Worm (Caenorhabditis elegans): ENCODE results near the gene rpoa-49.

DNA sequence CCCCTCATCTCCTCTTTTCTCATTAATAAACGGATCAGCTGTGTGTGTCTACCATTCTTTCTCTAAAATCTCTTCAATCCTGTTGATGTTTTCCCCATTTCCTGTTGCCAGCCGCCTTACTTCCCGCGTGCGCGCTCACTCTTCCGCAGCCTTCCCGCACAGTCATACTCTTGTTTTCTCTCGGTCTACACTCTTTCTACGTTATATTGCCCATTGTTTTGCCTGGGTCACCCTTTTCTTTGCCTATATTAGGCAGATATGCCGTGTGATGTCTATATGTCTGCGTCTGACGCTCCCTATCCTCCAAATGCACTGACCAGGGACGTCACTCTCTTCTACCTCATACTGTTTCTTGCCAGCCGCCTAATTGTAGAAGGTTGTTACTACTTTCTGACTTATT is 21.5 kb downstream of the rpoa-49 start:
- no peak for TF ChIP-seq med-1 (GFP tag; optimal IDR thresholded peaks at IDR 0.05; ENCODE audit: insufficient read depth)
- TF ChIP-seq klf-2 (GFP tag; conservative IDR thresholded peaks at IDR 0.05), result no peak
- no peak for TF ChIP-seq ztf-29 (GFP tag; IDR thresholded peaks at IDR 0.05)
